Worm (Caenorhabditis elegans) whole organism, L3 larva: ENCODE measurements around the gene tctn-1.

ENCODE experiments used
- aly-2 ChIP-seq: fragments of 150-350 bp; optimal IDR thresholded peaks from 2 replicates; lab custom pipeline; 2014; ENCODE audit warnings: missing biosample characterization, missing genetic modification characterization
- fkh-10 ChIP-seq: sonication (generic microtip); optimal IDR thresholded peaks from 2 replicates; lab custom pipeline; 2017; ENCODE audit warnings: missing biosample characterization, missing genetic modification reagents, missing genetic modification characterization
- fos-1 ChIP-seq: fragments of 150-350 bp; optimal IDR thresholded peaks from 2 replicates; lab custom pipeline; 2014; ENCODE audit warnings: missing biosample characterization, missing genetic modification characterization
- nhr-12 ChIP-seq: fragments of 150-350 bp; optimal IDR thresholded peaks from 2 replicates; lab custom pipeline; 2014; ENCODE audit warnings: missing biosample characterization, missing genetic modification characterization
- nhr-25 ChIP-seq: sonication (generic microtip); optimal IDR thresholded peaks from 2 replicates; lab custom pipeline; 2017; ENCODE audit warnings: missing biosample characterization, missing genetic modification characterization
- pqm-1 ChIP-seq: fragments of 150-350 bp; optimal IDR thresholded peaks from 2 replicates; lab custom pipeline; 2017; ENCODE audit warnings: missing biosample characterization, missing genetic modification characterization, inconsistent platforms
- skn-1 ChIP-seq: fragments of 150-350 bp; optimal IDR thresholded peaks from 2 replicates; lab custom pipeline; 2014; ENCODE audit warnings: missing biosample characterization, missing genetic modification characterization
- zag-1 ChIP-seq: fragments of 150-350 bp; optimal IDR thresholded peaks from 2 replicates; lab custom pipeline; 2014; ENCODE audit warnings: missing biosample characterization, missing genetic modification characterization

DNA sequence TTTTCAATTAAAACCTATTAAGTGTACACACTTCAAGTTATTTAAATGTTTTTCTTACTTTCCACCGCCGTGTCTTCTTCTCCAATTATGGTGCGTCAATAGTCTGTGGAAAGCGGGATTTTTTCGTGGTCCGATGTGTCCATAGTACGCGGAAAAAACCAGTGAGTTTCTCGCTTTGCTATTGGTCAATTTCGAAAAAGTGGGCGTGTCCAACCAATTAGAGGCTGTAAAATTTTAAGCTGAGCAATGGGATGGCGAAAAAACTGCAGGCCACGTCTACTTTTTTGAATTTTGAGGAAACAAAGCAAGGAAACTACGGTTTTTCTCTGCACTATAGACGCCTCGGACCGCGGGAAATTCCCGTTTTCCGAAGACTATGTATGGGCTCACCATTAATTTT, 23.9 kb downstream of the tctn-1 start:
- TF ChIP-seq fkh-10 (GFP tag; lab: Kevin White, UChicago): no peak
- no peak for TF ChIP-seq skn-1
- no peak for TF ChIP-seq zag-1 (tag; lab: Kevin White, UChicago)
- no peak for TF ChIP-seq nhr-25 (tag; lab: Kevin White, UChicago)
- no peak for TF ChIP-seq pqm-1 (tag; lab: Kevin White, UChicago)
- no peak for TF ChIP-seq nhr-12 (tag; lab: Kevin White, UChicago)
- no peak for TF ChIP-seq aly-2 (tag; lab: Kevin White, UChicago)
- no peak for TF ChIP-seq fos-1
